Fruit fly (Drosophila melanogaster) whole organism, embryonic: ENCODE measurements around the gene frj.

Experiments
- Bteb2 ChIP-seq: fragments of 200-800 bp; sonication (Bioruptor generic); optimal IDR thresholded peaks from 2 replicates; lab custom pipeline; 2016; ENCODE audit warnings: missing biosample characterization, missing genetic modification characterization
- CG12744 ChIP-seq: fragments of 200-800 bp; sonication (Bioruptor generic); optimal IDR thresholded peaks from 2 replicates; lab custom pipeline; 2016; ENCODE audit warnings: missing biosample characterization, missing genetic modification characterization
- CG13296 ChIP-seq: fragments of 200-800 bp; sonication (Bioruptor generic); optimal IDR thresholded peaks from 3 replicates; lab custom pipeline; 2018; ENCODE audit warnings: missing biosample characterization, mild to moderate bottlenecking, missing genetic modification characterization
- CG14050 ChIP-seq: fragments of 200-800 bp; sonication (Bioruptor generic); IDR thresholded peaks from 3 replicates; pipeline ENCODE4 v1.3.6; 2022; ENCODE audit warnings: missing biosample characterization, missing genetic modification characterization
- CG1529 ChIP-seq: fragments of 200-800 bp; sonication (Bioruptor generic); optimal IDR thresholded peaks from 3 replicates; lab custom pipeline; 2018; ENCODE audit warnings: missing biosample characterization, missing genetic modification characterization
- CG1647 ChIP-seq: fragments of 200-800 bp; sonication (Bioruptor generic); optimal IDR thresholded peaks from 3 replicates; lab custom pipeline; 2016; ENCODE audit warnings: missing biosample characterization, missing genetic modification characterization
- CG17612 ChIP-seq: fragments of 200-800 bp; sonication (Bioruptor generic); IDR thresholded peaks from 2 replicates; pipeline ENCODE4 v1.3.6; 2022; ENCODE audit warnings: missing biosample characterization, missing genetic modification characterization
- CG18599 ChIP-seq: fragments of 200-800 bp; sonication (Bioruptor generic); optimal IDR thresholded peaks from 3 replicates; lab custom pipeline; 2017; ENCODE audit warnings: missing biosample characterization, missing genetic modification characterization, mild to moderate bottlenecking, moderate library complexity, missing genetic modification reagents
- CG18764 ChIP-seq: fragments of 200-800 bp; sonication (Bioruptor generic); optimal IDR thresholded peaks from 3 replicates; lab custom pipeline; 2016; ENCODE audit warnings: missing biosample characterization, missing genetic modification characterization
- CG2889 ChIP-seq: fragments of 200-800 bp; sonication (Bioruptor generic); IDR thresholded peaks from 3 replicates; pipeline ENCODE4 v1.3.6; 2022; ENCODE audit warnings: missing biosample characterization, missing genetic modification characterization
- CG30431 ChIP-seq: fragments of 200-800 bp; sonication (Bioruptor generic); optimal IDR thresholded peaks from 2 replicates; lab custom pipeline; 2017; ENCODE audit warnings: missing biosample characterization, missing genetic modification characterization
- CG33557 ChIP-seq: fragments of 200-800 bp; sonication (Bioruptor generic); optimal IDR thresholded peaks from 2 replicates; lab custom pipeline; 2019; ENCODE audit warnings: missing biosample characterization, mild to moderate bottlenecking, missing genetic modification characterization, moderate library complexity
- CG3847 ChIP-seq: fragments of 200-800 bp; sonication (Bioruptor generic); IDR thresholded peaks from 2 replicates; pipeline ENCODE4 v1.3.6; 2022; ENCODE audit warnings: missing biosample characterization, missing genetic modification characterization
- CG4707 ChIP-seq: fragments of 200-800 bp; sonication (Bioruptor generic); optimal IDR thresholded peaks from 2 replicates; lab custom pipeline; 2018; ENCODE audit warnings: missing biosample characterization, mild to moderate bottlenecking, missing genetic modification characterization, moderate library complexity
- CG5180 ChIP-seq: fragments of 200-800 bp; sonication (Bioruptor generic); optimal IDR thresholded peaks from 3 replicates; lab custom pipeline; 2017; ENCODE audit warnings: missing biosample characterization, missing genetic modification characterization, mild to moderate bottlenecking, moderate library complexity, missing genetic modification reagents
- CG6254 ChIP-seq: fragments of 200-800 bp; sonication (Bioruptor generic); optimal IDR thresholded peaks from 3 replicates; lab custom pipeline; 2017; ENCODE audit warnings: mild to moderate bottlenecking, missing biosample characterization, missing genetic modification reagents, missing genetic modification characterization
- CG6854 ChIP-seq: fragments of 200-800 bp; sonication (Bioruptor generic); optimal IDR thresholded peaks from 3 replicates; lab custom pipeline; 2017; ENCODE audit warnings: missing biosample characterization, mild to moderate bottlenecking, missing genetic modification characterization
- CG9932 ChIP-seq: fragments of 200-800 bp; sonication (Bioruptor generic); IDR thresholded peaks from 2 replicates; pipeline ENCODE4 v1.3.6; 2022; ENCODE audit warnings: missing biosample characterization, missing genetic modification characterization
- Camta ChIP-seq: fragments of 200-800 bp; sonication (Bioruptor generic); optimal IDR thresholded peaks from 2 replicates; lab custom pipeline; 2016; ENCODE audit warnings: missing biosample characterization, missing genetic modification characterization
- Dfd ChIP-seq, 2 experiments: fragments of >200 bp; optimal IDR thresholded peaks; 2 replicates each; lab custom pipeline; 2017; ENCODE audit warnings: missing biosample characterization in 2 of 2, missing genetic modification characterization in 2 of 2
- Doc3 ChIP-seq: fragments of 200-800 bp; sonication (Bioruptor generic); IDR thresholded peaks from 3 replicates; pipeline ENCODE4 v1.3.6; 2022; ENCODE audit warnings: missing biosample characterization, missing genetic modification characterization; ENCODE audit not compliant: partially characterized antibody
- E2f1 ChIP-seq: fragments of 200-800 bp; sonication (Bioruptor generic); IDR thresholded peaks from 2 replicates; pipeline ENCODE4 v1.3.6; 2022; ENCODE audit warnings: missing biosample characterization, missing genetic modification characterization
- E2f2 ChIP-seq: fragments of 200-800 bp; sonication (Bioruptor generic); IDR thresholded peaks from 2 replicates; pipeline ENCODE4 v1.3.6; 2022; ENCODE audit warnings: missing biosample characterization, missing genetic modification characterization
- Eip74EF ChIP-seq, 2 experiments: fragments of 200-800 bp in 1 of 2; fragments of >200 bp in 1 of 2; sonication (Bioruptor generic) in 1 of 2; optimal IDR thresholded peaks; 2 replicates each; lab custom pipeline; 2017 to 2019; ENCODE audit warnings: missing biosample characterization in 2 of 2, missing genetic modification characterization in 2 of 2, mild to moderate bottlenecking in 1 of 2, moderate library complexity in 1 of 2
- Ets97D ChIP-seq: fragments of 200-800 bp; sonication (Bioruptor generic); optimal IDR thresholded peaks from 3 replicates; lab custom pipeline; 2016; ENCODE audit warnings: missing biosample characterization, missing genetic modification characterization
- HLHmδ ChIP-seq: fragments of 200-800 bp; sonication (Bioruptor generic); optimal IDR thresholded peaks from 2 replicates; lab custom pipeline; 2018; ENCODE audit warnings: missing biosample characterization, mild to moderate bottlenecking, missing genetic modification characterization, moderate library complexity
- HmgZ ChIP-seq: fragments of 200-800 bp; sonication (Bioruptor generic); optimal IDR thresholded peaks from 2 replicates; lab custom pipeline; 2018; ENCODE audit warnings: missing biosample characterization, mild to moderate bottlenecking, missing genetic modification characterization
- Hmx ChIP-seq: fragments of 200-800 bp; sonication (Bioruptor generic); optimal IDR thresholded peaks from 2 replicates; lab custom pipeline; 2016; ENCODE audit warnings: missing biosample characterization, missing genetic modification characterization
- Lpt ChIP-seq: fragments of >200 bp; optimal IDR thresholded peaks from 2 replicates; lab custom pipeline; 2018; ENCODE audit warnings: missing biosample characterization, missing genetic modification characterization
- Ssrp ChIP-seq: fragments of 200-800 bp; sonication (Bioruptor generic); optimal IDR thresholded peaks from 2 replicates; lab custom pipeline; 2018; ENCODE audit warnings: missing biosample characterization, mild to moderate bottlenecking, missing genetic modification characterization, moderate library complexity
- Stat92E ChIP-seq, 3 experiments: fragments of >200 bp in 2 of 3; fragments of 200-800 bp in 1 of 3; sonication (Bioruptor generic) in 1 of 3; optimal IDR thresholded peaks; 2 replicates each; lab custom pipeline; 2017 to 2019; ENCODE audit warnings: missing biosample characterization in 3 of 3, missing genetic modification characterization in 3 of 3, mild to moderate bottlenecking in 1 of 3, moderate library complexity in 1 of 3
- bab2 ChIP-seq: fragments of 200-800 bp; sonication (Bioruptor generic); optimal IDR thresholded peaks from 2 replicates; lab custom pipeline; 2016; ENCODE audit warnings: missing biosample characterization, missing genetic modification characterization
- bigmax ChIP-seq: fragments of 200-800 bp; sonication (Bioruptor generic); optimal IDR thresholded peaks from 2 replicates; lab custom pipeline; 2018; ENCODE audit warnings: missing biosample characterization, mild to moderate bottlenecking, missing genetic modification characterization
- br ChIP-seq: fragments of >200 bp; optimal IDR thresholded peaks from 2 replicates; lab custom pipeline; 2017
- cad ChIP-seq: fragments of >200 bp; optimal IDR thresholded peaks from 2 replicates; lab custom pipeline; 2017; ENCODE audit warnings: missing biosample characterization, missing genetic modification characterization
- chif ChIP-seq, 2 experiments: fragments of 200-800 bp; sonication (Bioruptor generic); optimal IDR thresholded peaks; 3 replicates each; lab custom pipeline; 2016; ENCODE audit warnings: missing biosample characterization in 2 of 2, missing genetic modification characterization in 2 of 2
- fd3F ChIP-seq: fragments of 200-800 bp; sonication (Bioruptor generic); optimal IDR thresholded peaks from 2 replicates; lab custom pipeline; 2018; ENCODE audit warnings: missing biosample characterization, mild to moderate bottlenecking, missing genetic modification characterization, moderate library complexity
- ftz-f1 ChIP-seq: fragments of 200-800 bp; sonication (Bioruptor generic); optimal IDR thresholded peaks from 2 replicates; lab custom pipeline; 2016; ENCODE audit warnings: missing biosample characterization, missing genetic modification characterization
- lab ChIP-seq: fragments of 200-800 bp; sonication (Bioruptor generic); optimal IDR thresholded peaks from 3 replicates; lab custom pipeline; 2017; ENCODE audit warnings: missing biosample characterization, missing genetic modification characterization, mild to moderate bottlenecking, moderate library complexity, missing genetic modification reagents
- mld ChIP-seq: fragments of 200-800 bp; sonication (Bioruptor generic); IDR thresholded peaks from 3 replicates; pipeline ENCODE4 v1.3.6; 2022; ENCODE audit warnings: missing biosample characterization, missing genetic modification characterization; ENCODE audit not compliant: partially characterized antibody
- nerfin-2 ChIP-seq: fragments of 200-800 bp; sonication (Bioruptor generic); IDR thresholded peaks from 2 replicates; pipeline ENCODE4 v1.3.6; 2022; ENCODE audit warnings: missing biosample characterization, missing genetic modification characterization; ENCODE audit not compliant: partially characterized antibody
- nom ChIP-seq: fragments of 200-800 bp; sonication (Bioruptor generic); optimal IDR thresholded peaks from 2 replicates; lab custom pipeline; 2017; ENCODE audit warnings: missing biosample characterization, missing genetic modification characterization, mild to moderate bottlenecking, moderate library complexity, missing genetic modification reagents
- phol ChIP-seq: fragments of 200-800 bp; sonication (Bioruptor generic); optimal IDR thresholded peaks from 3 replicates; lab custom pipeline; 2018; ENCODE audit warnings: missing biosample characterization, mild to moderate bottlenecking, missing genetic modification characterization, moderate library complexity
- run ChIP-seq: fragments of 200-800 bp; sonication (Bioruptor generic); optimal IDR thresholded peaks from 3 replicates; lab custom pipeline; 2018; ENCODE audit warnings: missing biosample characterization, mild to moderate bottlenecking, missing genetic modification characterization
- tup ChIP-seq: fragments of 200-800 bp; sonication (Bioruptor generic); optimal IDR thresholded peaks from 2 replicates; lab custom pipeline; 2016; ENCODE audit warnings: missing biosample characterization, mild to moderate bottlenecking, missing genetic modification characterization, moderate library complexity
- usp ChIP-seq: fragments of >200 bp; optimal IDR thresholded peaks from 2 replicates; lab custom pipeline; 2017; ENCODE audit warnings: missing biosample characterization, missing genetic modification characterization
- yki ChIP-seq: fragments of >200 bp; optimal IDR thresholded peaks from 3 replicates; lab custom pipeline; 2018

The frj gene

dm6 chr2L:6473076-6474037, 17.5 kb downstream of the frj start, which contains the start of gene mmy (continued):
- TF ChIP-seq CG17612 (GFP tag; lab: Robert Waterston, UW) = no peak
- TF ChIP-seq Camta (GFP tag; lab: Kevin White, UChicago) = no peak
- TF ChIP-seq CG9932 (GFP tag; lab: Robert Waterston, UW) = peak; percentile 5; the same call in 1 of the 2 replicates
- TF ChIP-seq Ssrp (tag; lab: Kevin White, UChicago) = peak; percentile 61
- TF ChIP-seq Eip74EF (GFP tag; optimal IDR thresholded peaks at IDR 0.05; lab: Kevin White, UChicago) = peak in 1 of 2 experiments; percentile 12
- TF ChIP-seq E2f2 = peak; percentile 45; the same call in 1 of the 2 replicates
- TF ChIP-seq CG6254 = peak; percentile 99
- TF ChIP-seq CG5180 (GFP tag; lab: Kevin White, UChicago) = no peak
- TF ChIP-seq nom (GFP tag; lab: Kevin White, UChicago) = peak; percentile 56
- peak; percentile 13 for TF ChIP-seq CG13296
- TF ChIP-seq bigmax = peak; percentile 36
- TF ChIP-seq CG3847 (GFP tag; lab: Robert Waterston, UW) = 0 out of 2 replicates have a peak, but pooled peaks have one; percentile 13
- peak; percentile 3 for TF ChIP-seq CG30431
- peak in 1 of 3 experiments; percentile 32 for TF ChIP-seq Stat92E (GFP tag; optimal IDR thresholded peaks at IDR 0.05; lab: Kevin White, UChicago)
- TF ChIP-seq CG1647 (GFP tag; lab: Kevin White, UChicago) = no peak
- peak; percentile 64 for TF ChIP-seq phol (tag; lab: Kevin White, UChicago)
- peak; percentile 49 for TF ChIP-seq lab
- peak; percentile 6 for TF ChIP-seq CG1529
- no peak for TF ChIP-seq Doc3 (GFP tag; lab: Robert Waterston, UW)
- TF ChIP-seq Ets97D (GFP tag; lab: Kevin White, UChicago) = no peak
- no peak for TF ChIP-seq Lpt
- peak; percentile 66 for TF ChIP-seq CG18599 (GFP tag; lab: Kevin White, UChicago)
- no peak for TF ChIP-seq cad
- no peak for TF ChIP-seq Bteb2
- no peak for TF ChIP-seq mld
- TF ChIP-seq usp (GFP tag; lab: Kevin White, UChicago) = no peak
- TF ChIP-seq HmgZ (tag; lab: Kevin White, UChicago) = peak; percentile 12
- peak; percentile 24 for TF ChIP-seq CG6854 (GFP tag; lab: Kevin White, UChicago)
- no peak for TF ChIP-seq CG12744
- TF ChIP-seq yki (lab: Kevin White, UChicago) = no peak
- TF ChIP-seq chif (GFP tag; optimal IDR thresholded peaks at IDR 0.05; lab: Kevin White, UChicago) = no peak
- no peak for TF ChIP-seq Dfd (GFP tag; optimal IDR thresholded peaks at IDR 0.05; lab: Kevin White, UChicago)
- peak; percentile 29 for TF ChIP-seq ftz-f1
- TF ChIP-seq br (lab: Kevin White, UChicago) = no peak
- TF ChIP-seq E2f1 (GFP tag; lab: Robert Waterston, UW) = no peak; the same call in 1 of the 2 replicates
- TF ChIP-seq HLHmδ (GFP tag; lab: Kevin White, UChicago) = peak; percentile 72
- TF ChIP-seq tup (GFP tag; lab: Kevin White, UChicago) = no peak
- TF ChIP-seq CG2889 (GFP tag; lab: Robert Waterston, UW) = no peak
- no peak for TF ChIP-seq fd3F (GFP tag; lab: Kevin White, UChicago)
- TF ChIP-seq CG4707 (GFP tag; lab: Kevin White, UChicago) = peak; percentile 38
- TF ChIP-seq bab2 (GFP tag; lab: Kevin White, UChicago) = no peak
- no peak for TF ChIP-seq CG14050 (GFP tag; lab: Robert Waterston, UW)
- TF ChIP-seq Hmx (GFP tag; lab: Kevin White, UChicago) = no peak
- 0 out of 2 replicates have a peak, but pooled peaks have one; percentile 27 for TF ChIP-seq nerfin-2
- TF ChIP-seq run (tag; lab: Kevin White, UChicago) = peak; percentile 11
- TF ChIP-seq CG18764 (GFP tag; lab: Kevin White, UChicago) = no peak
- no peak for TF ChIP-seq CG33557 (GFP tag; lab: Kevin White, UChicago)
